Fruit fly (Drosophila melanogaster) Kc167 (cell line): ENCODE measurements around the gene Capr.

Experiments
- h ChIP-seq: fragments of >200 bp; optimal IDR thresholded peaks from 3 replicates; lab custom pipeline; 2018; ENCODE audit warnings: missing external identifiers
- ttk ChIP-seq: sonication (Bioruptor generic); optimal IDR thresholded peaks from 2 replicates; lab custom pipeline; 2017; ENCODE audit warnings: missing external identifiers

DNA sequence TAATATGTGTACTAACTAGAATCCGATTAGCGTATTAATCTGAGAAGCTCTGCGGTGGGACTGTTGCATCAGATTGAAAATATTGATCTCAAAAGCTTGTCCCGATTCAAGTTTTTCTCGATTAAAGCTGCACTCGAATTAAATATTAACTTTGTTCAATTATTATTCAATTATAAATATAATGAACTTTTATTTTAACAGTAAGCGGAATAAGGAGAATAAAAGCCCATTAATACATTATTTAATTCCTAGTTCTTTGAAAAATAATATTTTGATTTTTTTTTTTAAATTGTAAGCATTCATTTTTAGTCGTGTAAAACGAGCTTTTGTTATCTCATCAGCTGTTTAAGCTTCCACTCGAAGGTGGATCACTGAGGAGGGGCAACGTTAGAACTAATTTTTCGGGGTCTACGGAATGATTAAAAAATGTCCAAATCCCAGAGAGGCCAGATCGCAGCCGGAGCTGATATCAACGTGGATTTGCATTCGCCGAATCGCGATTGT, 2.3 kb upstream of the Capr start, which contains the start of the genes GNBP2 and GNBP1:
- TF ChIP-seq h (no peak), ttk (no peak)
